Worm (Caenorhabditis elegans) whole organism, midembryonic: Measurements from ENCODE around the gene mrps-31.

ENCODE experiments used
- T22C8.4 ChIP-seq: fragments of 200-800 bp; sonication (Bioruptor generic); IDR thresholded peaks from 2 replicates; pipeline ENCODE4 v1.3.6; 2022; ENCODE audit warnings: missing genetic modification characterization, missing compliant biosample characterization
- tab-1 ChIP-seq: fragments of 200-800 bp; sonication (Bioruptor generic); IDR thresholded peaks from 2 replicates; pipeline ENCODE4 v1.3.6; 2022; ENCODE audit warnings: missing genetic modification characterization, missing compliant biosample characterization

DNA sequence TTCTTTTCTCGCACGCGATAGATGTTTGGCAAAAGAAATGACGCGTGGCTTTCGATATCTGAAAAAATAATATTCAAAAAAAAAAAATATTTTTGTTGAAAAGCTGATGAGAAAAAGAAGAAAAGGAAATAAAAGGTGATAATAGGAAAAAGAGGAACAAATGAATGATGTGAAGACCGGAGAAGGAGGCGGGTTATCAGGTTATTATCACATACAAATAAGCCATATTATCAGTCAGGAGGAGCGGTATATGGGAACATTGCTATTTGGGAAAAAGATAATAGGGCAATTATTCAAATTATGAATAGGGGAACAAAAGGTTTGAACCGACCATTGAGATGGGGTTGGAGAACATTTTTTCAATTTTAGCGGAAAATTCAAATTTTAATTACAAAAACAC is 44.0 kb upstream of the mrps-31 start:
- TF ChIP-seq tab-1 (no peak), T22C8.4 (no peak)
